Worm (Caenorhabditis elegans): ENCODE measurements around the gene ceh-28.

ce11 chrX:13104966-13105365 is 30.5 kb downstream of the ceh-28 start, which contains the start of gene F17H10.1:
- no peak for TF ChIP-seq ztf-29 (GFP tag; IDR thresholded peaks at IDR 0.05)
- peak; percentile 65; the same call in 1 of the 2 replicates for TF ChIP-seq flt-1 (GFP tag; IDR thresholded peaks at IDR 0.05)
- TF ChIP-seq tab-1 (GFP tag; IDR thresholded peaks at IDR 0.05) = no peak
- no peak for TF ChIP-seq T22C8.4 (GFP tag; IDR thresholded peaks at IDR 0.05)
- TF ChIP-seq ref-1 (GFP tag; conservative IDR thresholded peaks at IDR 0.05) = no peak
- no peak for TF ChIP-seq cog-1 (tag; optimal IDR thresholded peaks at IDR 0.05)
- TF ChIP-seq ztf-23 (GFP tag; IDR thresholded peaks at IDR 0.05) = no peak; the same call in 1 of the 2 replicates
